Worm (Caenorhabditis elegans) whole organism, early embryonic: ENCODE results near the gene ins-9.

Source experiments
- B0310.2 ChIP-seq: sonication (generic microtip); optimal IDR thresholded peaks from 2 replicates; lab custom pipeline; 2016; ENCODE audit warnings: mild to moderate bottlenecking, missing genetic modification characterization, missing compliant biosample characterization
- F13C5.2 ChIP-seq: sonication (generic microtip); optimal IDR thresholded peaks from 2 replicates; lab custom pipeline; 2017; ENCODE audit warnings: mild to moderate bottlenecking, missing genetic modification characterization, inconsistent platforms, missing compliant biosample characterization
- ama-1 ChIP-seq: fragments of 150-350 bp; optimal IDR thresholded peaks from 2 replicates; lab custom pipeline; 2014
- ets-7 ChIP-seq: sonication (generic microtip); optimal IDR thresholded peaks from 2 replicates; lab custom pipeline; 2016; ENCODE audit warnings: missing genotype, missing genetic modification characterization, missing compliant biosample characterization
- flt-1 ChIP-seq: fragments of 200-800 bp; sonication (Bioruptor generic); IDR thresholded peaks from 2 replicates; pipeline ENCODE4 v1.3.6; 2022; ENCODE audit warnings: missing genetic modification characterization, missing compliant biosample characterization
- hmbx-1 ChIP-seq: sonication (generic microtip); optimal IDR thresholded peaks from 2 replicates; lab custom pipeline; 2016; ENCODE audit warnings: mild to moderate bottlenecking, missing genetic modification characterization, missing compliant biosample characterization
- pes-1 ChIP-seq: fragments of 200-800 bp; sonication (Bioruptor generic); IDR thresholded peaks from 2 replicates; pipeline ENCODE4 v1.3.6; 2022; ENCODE audit warnings: missing genetic modification reagents, missing genetic modification characterization, missing compliant biosample characterization
- scrt-1 ChIP-seq: fragments of 200-800 bp; sonication (Bioruptor generic); IDR thresholded peaks from 2 replicates; pipeline ENCODE4 v1.3.6; 2022; ENCODE audit warnings: missing genetic modification characterization, missing compliant biosample characterization
- sea-1 ChIP-seq: fragments of 200-800 bp; sonication (Bioruptor generic); conservative IDR thresholded peaks from 2 replicates; pipeline ENCODE4 v1.3.6; 2022; ENCODE audit warnings: missing genetic modification characterization, missing compliant biosample characterization
- tbx-11 ChIP-seq: fragments of 200-800 bp; sonication (Bioruptor generic); IDR thresholded peaks from 2 replicates; pipeline ENCODE4 v1.3.6; 2022; ENCODE audit warnings: missing genetic modification characterization, missing compliant biosample characterization

- no peak for TF ChIP-seq ets-7 (tag; lab: Kevin White, UChicago)
- TF ChIP-seq flt-1, result no peak
- TF ChIP-seq ama-1 (lab: Kevin White, UChicago), result no peak
- no peak for TF ChIP-seq pes-1
- TF ChIP-seq F13C5.2, result no peak
- no peak for TF ChIP-seq tbx-11 (GFP tag; lab: Robert Waterston, UW)
- no peak for TF ChIP-seq scrt-1
- TF ChIP-seq sea-1 (GFP tag; lab: Robert Waterston, UW), result no peak
- TF ChIP-seq hmbx-1, result no peak
- no peak for TF ChIP-seq B0310.2
Observed at ce11 chrX:8859538-8859937, 6.9 kb downstream of the ins-9 start.
